ENCODE assay signal across 6 worm cellular contexts in the genomic region with DNA sequence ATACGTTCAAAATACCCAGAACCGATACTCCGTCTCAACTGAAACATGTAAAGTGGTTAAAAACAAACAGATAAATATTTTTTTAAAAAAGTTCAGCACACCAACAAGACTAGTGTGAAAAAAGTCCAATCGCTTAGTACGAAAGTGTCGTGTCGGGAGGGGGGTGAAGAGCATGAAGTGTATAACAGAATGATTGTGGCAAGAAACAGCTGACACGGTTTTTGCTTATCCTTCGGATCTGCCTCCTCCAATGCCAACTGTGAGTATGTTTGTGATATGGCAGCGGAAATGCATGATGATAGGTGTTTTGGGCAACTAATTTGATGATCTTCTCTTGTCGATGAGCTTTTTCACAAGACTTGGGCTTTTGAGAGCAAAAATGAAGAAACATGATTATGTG.
TF ChIP-seq lines count a peak whose summit lies in the region.

No protein-coding gene starts in this region.

TF ChIP-seq in whole organism, L1 larva, 84 proteins besides CTCF, POLR2A, EP300 and RAD21 (continues in another document):
- TF ChIP-seq zag-1 (tag; optimal IDR thresholded peaks at IDR 0.05; lab: Kevin White, UChicago), result no peak
- no peak for TF ChIP-seq C04F5.9 (tag; optimal IDR thresholded peaks at IDR 0.05; lab: Kevin White, UChicago)
- no peak for TF ChIP-seq alr-1 (tag; optimal IDR thresholded peaks at IDR 0.05; lab: Kevin White, UChicago; ENCODE audit: borderline replicate concordance)
- TF ChIP-seq nhr-71 (tag; optimal IDR thresholded peaks at IDR 0.05; lab: Kevin White, UChicago), result peak; percentile 13
- TF ChIP-seq nhr-47 (tag; optimal IDR thresholded peaks at IDR 0.05; lab: Kevin White, UChicago), result no peak
- TF ChIP-seq grh-1 (GFP tag; IDR thresholded peaks at IDR 0.05; lab: Robert Waterston, UW), result no peak
- no peak for TF ChIP-seq fkh-8 (tag; optimal IDR thresholded peaks at IDR 0.05; lab: Kevin White, UChicago)
- no peak for TF ChIP-seq nhr-11 (tag; optimal IDR thresholded peaks at IDR 0.05; lab: Kevin White, UChicago)
- no peak for TF ChIP-seq unc-30 (tag; optimal IDR thresholded peaks at IDR 0.05; lab: Kevin White, UChicago)
- TF ChIP-seq pag-3 (tag; optimal IDR thresholded peaks at IDR 0.05; lab: Kevin White, UChicago; ENCODE audit: borderline replicate concordance, insufficient read depth), result peak; percentile 95
- no peak for TF ChIP-seq pax-3 (tag; optimal IDR thresholded peaks at IDR 0.05; lab: Kevin White, UChicago)
- no peak for TF ChIP-seq zip-4 (GFP tag; optimal IDR thresholded peaks at IDR 0.05; lab: Kevin White, UChicago)
- no peak for TF ChIP-seq ceh-63 (GFP tag; optimal IDR thresholded peaks at IDR 0.05; lab: Kevin White, UChicago)
- peak; percentile 59 for TF ChIP-seq lin-14 (GFP tag; optimal IDR thresholded peaks at IDR 0.05; lab: Kevin White, UChicago)

TF ChIP-seq in whole organism, L2 larva, 48 proteins besides CTCF, POLR2A, EP300 and RAD21:
- TF ChIP-seq nhr-77 (tag; optimal IDR thresholded peaks at IDR 0.05; lab: Kevin White, UChicago) (no peak), aly-2 (tag; optimal IDR thresholded peaks at IDR 0.05; lab: Kevin White, UChicago) (no peak), skn-1 (tag; optimal IDR thresholded peaks at IDR 0.05; lab: Kevin White, UChicago) (no peak), nhr-129 (tag; optimal IDR thresholded peaks at IDR 0.05; lab: Kevin White, UChicago) (peak; percentile 56)
TF ChIP-seq in whole organism, L2 larva: peak in this region for 1.

TF ChIP-seq in whole organism, L3 larva, 47 proteins besides CTCF, POLR2A, EP300 and RAD21:
- TF ChIP-seq lin-39 (tag; optimal IDR thresholded peaks at IDR 0.05; lab: Kevin White, UChicago) (peak; percentile 30), elt-3 (tag; optimal IDR thresholded peaks at IDR 0.05; lab: Kevin White, UChicago) (no peak), ceh-28 (tag; optimal IDR thresholded peaks at IDR 0.05; lab: Kevin White, UChicago) (no peak), tbx-2 (tag; optimal IDR thresholded peaks at IDR 0.05; lab: Kevin White, UChicago) (no peak), ama-1 (optimal IDR thresholded peaks at IDR 0.05; lab: Kevin White, UChicago) (no peak), lsy-12 (tag; optimal IDR thresholded peaks at IDR 0.05; lab: Kevin White, UChicago) (no peak), fkh-10 (GFP tag; optimal IDR thresholded peaks at IDR 0.05; lab: Kevin White, UChicago) (no peak)

TF ChIP-seq in whole organism, L4 larva, 104 proteins besides CTCF, POLR2A, EP300 and RAD21:
- TF ChIP-seq nhr-48 (tag; optimal IDR thresholded peaks at IDR 0.05; lab: Kevin White, UChicago), result no peak
- TF ChIP-seq egl-27 (tag; optimal IDR thresholded peaks at IDR 0.05; lab: Kevin White, UChicago), result no peak
- no peak for TF ChIP-seq F10B5.3 (tag; optimal IDR thresholded peaks at IDR 0.05; lab: Kevin White, UChicago)
- TF ChIP-seq nhr-11 (tag; optimal IDR thresholded peaks at IDR 0.05; lab: Kevin White, UChicago), result peak; percentile 52
- TF ChIP-seq nhr-28 (tag; optimal IDR thresholded peaks at IDR 0.05; lab: Kevin White, UChicago), result no peak
- TF ChIP-seq lin-15B (tag; optimal IDR thresholded peaks at IDR 0.05; lab: Kevin White, UChicago), result no peak
- TF ChIP-seq daf-16 (GFP tag; optimal IDR thresholded peaks at IDR 0.05; lab: Kevin White, UChicago), result peak in 1 of 2 experiments; percentile 86
- TF ChIP-seq daf-16 (tag; optimal IDR thresholded peaks at IDR 0.05; lab: Kevin White, UChicago), result no peak
- TF ChIP-seq F37D6.2 (tag; optimal IDR thresholded peaks at IDR 0.05; lab: Kevin White, UChicago), result no peak
- no peak for TF ChIP-seq F44E2.7 (GFP tag; IDR thresholded peaks at IDR 0.05; lab: Robert Waterston, UW)
- TF ChIP-seq hlh-11 (tag; optimal IDR thresholded peaks at IDR 0.05; lab: Kevin White, UChicago), result peak; percentile 32

TF ChIP-seq in whole organism, late embryonic, 69 proteins besides CTCF, POLR2A, EP300 and RAD21:
- peak; percentile 39 for TF ChIP-seq ceh-18 (tag; optimal IDR thresholded peaks at IDR 0.05; lab: Kevin White, UChicago)
- TF ChIP-seq sox-2 (GFP tag; IDR thresholded peaks at IDR 0.05; lab: Robert Waterston, UW), result no peak

TF ChIP-seq in whole organism, mixed stage, embryonic, 35 proteins besides CTCF, POLR2A, EP300 and RAD21:
- TF ChIP-seq unc-120 (tag; optimal IDR thresholded peaks at IDR 0.05; lab: Kevin White, UChicago; ENCODE audit: poor library complexity, severe bottlenecking) (peak; percentile 44), elt-1 (tag; optimal IDR thresholded peaks at IDR 0.05; lab: Kevin White, UChicago; ENCODE audit: borderline replicate concordance, insufficient read depth) (no peak), zip-8 (tag; optimal IDR thresholded peaks at IDR 0.05; lab: Kevin White, UChicago) (no peak), unc-62 (GFP tag; optimal IDR thresholded peaks at IDR 0.05; lab: Kevin White, UChicago) (peak; percentile 35), nhr-12 (tag; optimal IDR thresholded peaks at IDR 0.05; lab: Kevin White, UChicago) (no peak), flh-1 (GFP tag; optimal IDR thresholded peaks at IDR 0.05; lab: Kevin White, UChicago) (no peak), hlh-1 (tag; optimal IDR thresholded peaks at IDR 0.05; lab: Kevin White, UChicago) (peak; percentile 92), unc-39 (tag; optimal IDR thresholded peaks at IDR 0.05; lab: Kevin White, UChicago) (no peak), ceh-39 (tag; optimal IDR thresholded peaks at IDR 0.05; lab: Kevin White, UChicago) (no peak)

Comparison
In these comparisons a context has a peak if more than half of its experiments do, and no peak if none do; other contexts are left out.
1. Of the 29 proteins assayed by ChIP-seq in both whole organism, L4 larva and whole organism, L1 larva: peak only in whole organism, L4 larva: nhr-11; only in whole organism, L1 larva: unc-130; in both: none; in neither: 27.